Fruit fly (Drosophila melanogaster) S2 (cell line): ENCODE measurements around the gene kumpel.

Experiments used
- CG8478 ChIP-seq: fragments of >200 bp; optimal IDR thresholded peaks from 2 replicates; lab custom pipeline; 2018
- CTCF ChIP-seq, 2 experiments: fragments of >200 bp; optimal IDR thresholded peaks; 2 replicates each; lab custom pipeline; 2018

DNA sequence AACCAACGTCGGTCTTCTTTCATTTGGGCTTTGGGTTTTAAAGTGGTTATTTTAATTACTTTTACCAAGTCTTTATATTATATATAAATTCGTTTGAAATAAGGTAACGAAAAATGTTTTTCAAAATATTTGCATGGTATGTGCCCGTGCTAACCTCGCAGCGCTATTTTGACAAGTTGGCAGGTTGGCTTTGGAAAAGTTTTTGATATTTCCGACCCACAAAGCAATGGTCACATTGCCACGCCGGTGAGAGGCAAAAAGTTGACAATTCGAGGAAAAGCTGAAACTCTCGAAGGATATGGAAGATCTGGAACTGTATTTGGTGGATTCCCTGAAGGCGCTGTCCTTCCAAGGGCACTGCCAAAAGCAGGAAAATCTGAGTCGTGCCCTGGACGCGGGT lies 13.6 kb upstream of the kumpel start, which contains the start of gene CG5913:
- TF ChIP-seq CG8478 = no peak
- TF ChIP-seq CTCF (optimal IDR thresholded peaks at IDR 0.05; lab: Kevin White, UChicago) = peak in 1 of 2 experiments; percentile 47
